Worm (Caenorhabditis elegans) whole organism, late embryonic: ENCODE data around the gene hot-1.

Experiments used
- nhr-11 ChIP-seq: fragments of 150-350 bp; optimal IDR thresholded peaks from 2 replicates; lab custom pipeline; 2014; ENCODE audit warnings: missing biosample characterization, missing genetic modification characterization
- pqm-1 ChIP-seq: sonication (generic microtip); optimal IDR thresholded peaks from 2 replicates; lab custom pipeline; 2016; ENCODE audit warnings: missing genetic modification characterization, missing compliant biosample characterization
- tbx-2 ChIP-seq: sonication (generic microtip); optimal IDR thresholded peaks from 2 replicates; lab custom pipeline; 2016; ENCODE audit warnings: missing genetic modification characterization, missing compliant biosample characterization
- unc-42 ChIP-seq: sonication (generic microtip); optimal IDR thresholded peaks from 2 replicates; lab custom pipeline; 2016; ENCODE audit warnings: missing genotype, missing genetic modification characterization, missing compliant biosample characterization

- TF ChIP-seq nhr-11 (tag; lab: Kevin White, UChicago) (no peak), tbx-2 (tag; lab: Kevin White, UChicago) (no peak), pqm-1 (no peak), unc-42 (tag; lab: Kevin White, UChicago) (no peak)
Measured at ce11 chrV:14609643-14610042, 11.3 kb upstream of the hot-1 start, which contains the start of gene R11H6.4.
